Fruit fly (Drosophila melanogaster): Measurements from ENCODE around the gene CG14883.

DNA sequence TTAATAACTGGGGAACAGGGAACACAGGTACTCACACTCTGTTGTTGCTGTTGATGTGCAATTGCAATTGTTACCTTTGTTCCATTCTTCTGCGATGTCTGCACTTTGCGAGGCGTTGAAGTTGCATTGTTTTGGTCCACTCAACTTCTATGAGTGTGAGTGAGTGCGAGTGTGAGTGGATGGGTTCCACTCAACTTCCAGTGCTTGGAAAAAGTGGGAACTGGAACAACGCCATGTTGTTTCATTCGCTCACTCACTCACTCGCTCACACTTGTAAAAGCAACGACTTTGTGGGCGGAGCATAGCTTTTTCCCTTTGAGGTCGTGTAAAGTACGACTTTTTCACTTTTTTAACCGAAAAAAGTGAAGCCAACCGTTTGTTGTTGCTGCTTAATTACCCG lies 42.1 kb upstream of the CG14883 start:
- TF ChIP-seq psq (optimal IDR thresholded peaks at IDR 0.05): no peak
- no peak for TF ChIP-seq Myc (optimal IDR thresholded peaks at IDR 0.05)
- TF ChIP-seq Sin3A (optimal IDR thresholded peaks at IDR 0.05): no peak
- TF ChIP-seq insv (optimal IDR thresholded peaks at IDR 0.05): no peak
- no peak for TF ChIP-seq h (optimal IDR thresholded peaks at IDR 0.05)

Data from Kc167 (cell line).